Worm (Caenorhabditis elegans) whole organism, L4 larva: Measurements from ENCODE around the gene mnk-1.

ENCODE experiments used
- F37D6.2 ChIP-seq: sonication (generic microtip); optimal IDR thresholded peaks from 2 replicates; lab custom pipeline; 2016; ENCODE audit warnings: mild to moderate bottlenecking, missing genetic modification characterization, missing compliant biosample characterization
- F49E8.2 ChIP-seq: sonication (generic microtip); optimal IDR thresholded peaks from 2 replicates; lab custom pipeline; 2016; ENCODE audit warnings: missing compliant biosample characterization, mild to moderate bottlenecking, missing genetic modification characterization, borderline replicate concordance
- T20F7.1 ChIP-seq: fragments of 200-800 bp; sonication (Bioruptor generic); optimal IDR thresholded peaks from 2 replicates; lab custom pipeline; 2018; ENCODE audit warnings: mild to moderate bottlenecking, missing genetic modification characterization, missing compliant biosample characterization
- T26A8.4 ChIP-seq: fragments of 200-800 bp; sonication (Bioruptor generic); IDR thresholded peaks from 2 replicates; pipeline ENCODE4 v1.3.6; 2022; ENCODE audit warnings: missing genetic modification characterization, missing compliant biosample characterization
- Y75B8A.6 ChIP-seq: fragments of 200-800 bp; sonication (Bioruptor generic); IDR thresholded peaks from 2 replicates; pipeline ENCODE4 v1.3.6; 2022; ENCODE audit warnings: missing genetic modification reagents, missing genetic modification characterization, missing compliant biosample characterization
- ZK546.5 ChIP-seq, 2 experiments: sonication (generic microtip); optimal IDR thresholded peaks; 2 replicates each; lab custom pipeline; 2017; ENCODE audit warnings: missing biosample characterization in 2 of 2, missing genetic modification characterization in 2 of 2
- aha-1 ChIP-seq: fragments of 150-350 bp; peaks from one replicate; lab custom pipeline; 2014; ENCODE audit warnings: missing biosample characterization, missing genetic modification characterization
- aly-2 ChIP-seq: sonication (generic microtip); optimal IDR thresholded peaks from 2 replicates; lab custom pipeline; 2018; ENCODE audit warnings: missing biosample characterization, missing genetic modification characterization
- ceh-44 ChIP-seq: fragments of 200-800 bp; sonication (Bioruptor generic); IDR thresholded peaks from 2 replicates; pipeline ENCODE4 v1.3.6; 2022; ENCODE audit warnings: missing genetic modification reagents, missing genetic modification characterization, missing compliant biosample characterization
- daf-16 ChIP-seq, 3 experiments: sonication (generic microtip); optimal IDR thresholded peaks; 2 replicates each; lab custom pipeline; 2016 to 2017; ENCODE audit warnings: missing genetic modification characterization in 3 of 3, missing genetic modification reagents in 3 of 3, mild to moderate bottlenecking in 2 of 3, missing compliant biosample characterization in 2 of 3, missing biosample characterization in 1 of 3, moderate library complexity in 1 of 3
- daf-8 ChIP-seq: fragments of 200-800 bp; sonication (Bioruptor generic); IDR thresholded peaks from 2 replicates; pipeline ENCODE4 v1.3.6; 2022; ENCODE audit warnings: missing genetic modification characterization, missing compliant biosample characterization
- dmd-6 ChIP-seq: fragments of 200-800 bp; sonication (Bioruptor generic); IDR thresholded peaks from 2 replicates; pipeline ENCODE4 v1.3.6; 2022; ENCODE audit warnings: missing genetic modification reagents, missing genetic modification characterization, missing compliant biosample characterization
- dmd-9 ChIP-seq: fragments of 200-800 bp; sonication (Bioruptor generic); IDR thresholded peaks from 2 replicates; pipeline ENCODE4 v1.3.6; 2022; ENCODE audit warnings: missing genetic modification reagents, missing genetic modification characterization, missing compliant biosample characterization
- dpl-1 ChIP-seq: fragments of 150-350 bp; optimal IDR thresholded peaks from 2 replicates; lab custom pipeline; 2014; ENCODE audit warnings: missing biosample characterization, missing genetic modification reagents, missing genetic modification characterization
- duxl-1 ChIP-seq: sonication (generic microtip); optimal IDR thresholded peaks from 2 replicates; lab custom pipeline; 2016; ENCODE audit warnings: mild to moderate bottlenecking, missing genetic modification characterization, moderate library complexity, missing compliant biosample characterization; ENCODE audit not compliant: poor library complexity
- dve-1 ChIP-seq: sonication (generic microtip); optimal IDR thresholded peaks from 2 replicates; lab custom pipeline; 2017; ENCODE audit warnings: antibody characterized with exemption, mild to moderate bottlenecking, missing genetic modification characterization, missing compliant biosample characterization; ENCODE audit not compliant: insufficient read depth
- hlh-11 ChIP-seq: fragments of 200-800 bp; sonication (Bioruptor generic); optimal IDR thresholded peaks from 2 replicates; lab custom pipeline; 2018; ENCODE audit warnings: mild to moderate bottlenecking, missing genetic modification characterization, missing compliant biosample characterization
- hlh-30 ChIP-seq: sonication (generic microtip); optimal IDR thresholded peaks from 2 replicates; lab custom pipeline; 2017; ENCODE audit warnings: antibody characterized with exemption, mild to moderate bottlenecking, missing genetic modification characterization, missing compliant biosample characterization; ENCODE audit not compliant: insufficient read depth
- hmg-1.1 ChIP-seq: fragments of 200-800 bp; sonication (Bioruptor generic); IDR thresholded peaks from 2 replicates; pipeline ENCODE4 v1.3.6; 2022; ENCODE audit warnings: missing genetic modification reagents, missing genetic modification characterization, missing compliant biosample characterization
- jun-1 ChIP-seq: fragments of 150-350 bp; optimal IDR thresholded peaks from 2 replicates; lab custom pipeline; 2014; ENCODE audit warnings: missing biosample characterization, missing genetic modification reagents, missing genetic modification characterization
- lin-39 ChIP-seq: fragments of 150-350 bp; optimal IDR thresholded peaks from 2 replicates; lab custom pipeline; 2014; ENCODE audit warnings: missing biosample characterization, missing genetic modification reagents, missing genetic modification characterization
- madf-5 ChIP-seq, 2 experiments: fragments of 200-800 bp; sonication (Bioruptor generic); IDR thresholded peaks; 2 replicates each; pipeline ENCODE4 v1.3.6; 2022; ENCODE audit warnings: missing compliant biosample characterization in 2 of 2, missing genetic modification characterization in 2 of 2
- mep-1 ChIP-seq: fragments of 150-350 bp; sonication (generic microtip); optimal IDR thresholded peaks from 3 replicates; lab custom pipeline; 2014; ENCODE audit warnings: missing biosample characterization, missing genetic modification characterization
- mes-2 ChIP-seq: sonication (generic microtip); optimal IDR thresholded peaks from 2 replicates; lab custom pipeline; 2016; ENCODE audit warnings: missing genotype, mild to moderate bottlenecking, missing genetic modification characterization, missing compliant biosample characterization; ENCODE audit not compliant: poor library complexity, severe bottlenecking
- mxl-3 ChIP-seq: fragments of 200-800 bp; sonication (Bioruptor generic); optimal IDR thresholded peaks from 2 replicates; lab custom pipeline; 2018; ENCODE audit warnings: mild to moderate bottlenecking, missing genetic modification characterization, missing compliant biosample characterization
- nhr-102 ChIP-seq: sonication (generic microtip); optimal IDR thresholded peaks from 2 replicates; lab custom pipeline; 2016; ENCODE audit warnings: mild to moderate bottlenecking, missing genetic modification characterization, moderate library complexity, missing compliant biosample characterization
- nhr-11 ChIP-seq: fragments of 150-350 bp; optimal IDR thresholded peaks from 2 replicates; lab custom pipeline; 2014; ENCODE audit warnings: missing biosample characterization, missing genetic modification characterization
- nhr-111 ChIP-seq: fragments of 200-800 bp; sonication (Bioruptor generic); optimal IDR thresholded peaks from 2 replicates; lab custom pipeline; 2018; ENCODE audit warnings: mild to moderate bottlenecking, missing genetic modification characterization, missing compliant biosample characterization
- nhr-237 ChIP-seq: sonication (generic microtip); optimal IDR thresholded peaks from 2 replicates; lab custom pipeline; 2017; ENCODE audit warnings: missing biosample characterization, missing genetic modification characterization
- nhr-28 ChIP-seq: fragments of 150-350 bp; optimal IDR thresholded peaks from 2 replicates; lab custom pipeline; 2014; ENCODE audit warnings: missing biosample characterization, missing genetic modification characterization
- nhr-48 ChIP-seq: sonication (generic microtip); optimal IDR thresholded peaks from 2 replicates; lab custom pipeline; 2016; ENCODE audit warnings: mild to moderate bottlenecking, missing genetic modification characterization, missing compliant biosample characterization
- nhr-77 ChIP-seq: fragments of 150-350 bp; optimal IDR thresholded peaks from 2 replicates; lab custom pipeline; 2014; ENCODE audit warnings: missing biosample characterization, missing genetic modification characterization
- pha-4 ChIP-seq, 2 experiments: fragments of 150-350 bp in 1 of 2; fragments of 200-800 bp in 1 of 2; sonication (Bioruptor generic) in 1 of 2; IDR thresholded peaks in 1 of 2; optimal IDR thresholded peaks in 1 of 2; 2 replicates each; pipeline versions ENCODE4 v1.3.6 to Lab custom; 2014 to 2022; ENCODE audit warnings: missing genetic modification characterization in 2 of 2, missing genetic modification reagents in 2 of 2, missing biosample characterization in 1 of 2, missing compliant biosample characterization in 1 of 2
- pqm-1 ChIP-seq: sonication (generic microtip); optimal IDR thresholded peaks from 2 replicates; lab custom pipeline; 2017; ENCODE audit warnings: missing biosample characterization, missing genetic modification characterization
- rbr-2 ChIP-seq: sonication (generic microtip); optimal IDR thresholded peaks from 2 replicates; lab custom pipeline; 2016; ENCODE audit warnings: missing genotype, missing genetic modification characterization, missing compliant biosample characterization
- skn-1 ChIP-seq: fragments of 150-350 bp; optimal IDR thresholded peaks from 2 replicates; lab custom pipeline; 2014; ENCODE audit warnings: missing biosample characterization, missing genetic modification characterization
- snpc-4 ChIP-seq: fragments of 150-350 bp; optimal IDR thresholded peaks from 2 replicates; lab custom pipeline; 2014; ENCODE audit warnings: missing biosample characterization, missing genetic modification characterization
- unc-39 ChIP-seq: sonication (generic microtip); optimal IDR thresholded peaks from 2 replicates; lab custom pipeline; 2017; ENCODE audit warnings: missing biosample characterization, missing genetic modification characterization
- unc-62 ChIP-seq, 3 experiments: fragments of 150-350 bp in 1 of 3; sonication (generic microtip); optimal IDR thresholded peaks in 2 of 3; peaks in 1 of 3; 1 replicate in 1 of 3; 2 replicates in 2 of 3; lab custom pipeline; 2014 to 2017; ENCODE audit warnings: missing biosample characterization in 3 of 3, missing genetic modification characterization in 3 of 3, missing genetic modification reagents in 3 of 3, missing genotype in 1 of 3
- vab-7 ChIP-seq: fragments of 200-800 bp; sonication (Bioruptor generic); IDR thresholded peaks from 2 replicates; pipeline ENCODE4 v1.3.6; 2022; ENCODE audit warnings: missing genetic modification reagents, missing genetic modification characterization, missing compliant biosample characterization
- zfp-2 ChIP-seq: sonication (generic microtip); optimal IDR thresholded peaks from 2 replicates; lab custom pipeline; 2016; ENCODE audit warnings: mild to moderate bottlenecking, missing genetic modification characterization, missing compliant biosample characterization
- zip-11 ChIP-seq: fragments of 200-800 bp; sonication (Bioruptor generic); IDR thresholded peaks from 2 replicates; pipeline ENCODE4 v1.3.6; 2022; ENCODE audit warnings: missing genetic modification characterization, missing compliant biosample characterization
- ztf-11 ChIP-seq: fragments of 150-350 bp; optimal IDR thresholded peaks from 2 replicates; lab custom pipeline; 2014; ENCODE audit warnings: missing biosample characterization, missing genetic modification characterization

Gene mnk-1

ce11 chrII:10548778-10549671 is 5.8 kb downstream of the mnk-1 start (continued):
- TF ChIP-seq nhr-28 (peak; percentile 51), hmg-1.1 (GFP tag; lab: Robert Waterston, UW) (peak; percentile 88), snpc-4 (tag; lab: Kevin White, UChicago) (no peak), ZK546.5 (tag; optimal IDR thresholded peaks at IDR 0.05; lab: Kevin White, UChicago) (no peak), nhr-111 (no peak), pqm-1 (tag; lab: Kevin White, UChicago) (no peak), madf-5 (GFP tag; IDR thresholded peaks at IDR 0.05; lab: Robert Waterston, UW) (peak in 1 of 2 experiments; percentile 75; a peak in 1 of 4 replicates), vab-7 (GFP tag; lab: Robert Waterston, UW) (0 out of 2 replicates have a peak, but pooled peaks have one; percentile 20), zfp-2 (tag; lab: Kevin White, UChicago) (peak; percentile 1), mep-1 (tag; lab: Kevin White, UChicago) (peak; percentile 89), lin-39 (peak; percentile 76), duxl-1 (tag; lab: Kevin White, UChicago) (peak; percentile 4), T20F7.1 (peak; percentile 66), nhr-11 (peak; percentile 99), T26A8.4 (GFP tag; lab: Robert Waterston, UW) (peak; percentile 69), mes-2 (tag; lab: Kevin White, UChicago) (peak; percentile 78), Y75B8A.6 (no peak), mxl-3 (GFP tag; lab: Kevin White, UChicago) (peak; percentile 85), F37D6.2 (tag; lab: Kevin White, UChicago) (peak; percentile 61), aha-1 (peak; percentile 100), hlh-11 (peak; percentile 82), nhr-237 (no peak), dpl-1 (GFP tag; lab: Kevin White, UChicago) (peak; percentile 48), dmd-6 (peak; percentile 76), nhr-48 (tag; lab: Kevin White, UChicago) (peak; percentile 74), dve-1 (tag; lab: Kevin White, UChicago) (peak; percentile 71), rbr-2 (tag; lab: Kevin White, UChicago) (peak; percentile 91), unc-39 (tag; lab: Kevin White, UChicago) (no peak), unc-62 (GFP tag; optimal IDR thresholded peaks at IDR 0.05 in 1 of 2; lab: Kevin White, UChicago) (peak in 1 of 2 experiments; percentile 99), unc-62 (tag; optimal IDR thresholded peaks at IDR 0.05; lab: Kevin White, UChicago) (no peak), ceh-44 (GFP tag; lab: Robert Waterston, UW) (0 out of 2 replicates have a peak, but pooled peaks have one; percentile 29), jun-1 (peak; percentile 38), dmd-9 (GFP tag; lab: Robert Waterston, UW) (0 out of 2 replicates have a peak, but pooled peaks have one; percentile 59)

DNA sequence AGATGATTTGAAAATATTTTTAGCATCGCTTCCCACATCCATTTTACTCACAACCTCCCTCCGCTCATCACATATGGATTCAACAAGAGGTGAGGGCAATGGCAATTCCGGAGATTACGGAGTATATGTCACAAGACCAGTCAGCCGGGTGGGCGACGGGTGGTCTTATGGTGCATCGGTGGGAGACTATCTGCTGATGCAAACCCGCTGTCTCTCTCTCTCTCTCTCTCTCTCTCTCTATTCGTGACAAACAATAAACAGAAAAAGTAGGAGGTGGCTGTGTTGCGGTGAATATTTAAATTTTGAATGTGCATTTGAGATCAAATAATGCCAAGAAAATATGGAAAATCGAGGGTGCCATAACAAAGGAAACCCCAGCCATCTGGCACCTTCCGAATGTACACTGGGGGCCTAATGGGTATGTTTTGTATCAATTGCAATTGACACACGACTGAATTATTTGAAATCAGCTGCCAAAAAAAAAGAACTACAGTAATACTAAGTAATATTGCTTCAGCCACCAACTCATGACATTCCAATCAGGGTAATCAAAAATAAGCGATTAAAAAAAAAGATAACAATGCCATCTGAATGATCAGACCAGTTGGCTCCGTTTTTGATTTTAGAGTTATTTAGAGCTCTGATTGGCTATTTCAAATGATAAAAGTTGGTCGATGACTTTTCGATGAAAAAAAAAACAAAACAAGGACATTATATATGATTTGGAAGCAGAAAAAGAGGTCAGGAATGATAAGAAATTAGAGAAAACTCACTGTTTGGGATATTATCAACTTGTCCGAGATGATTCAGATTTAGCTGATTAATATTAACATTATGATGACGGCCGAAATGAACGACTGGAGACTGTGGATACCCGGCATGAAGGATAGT is 6.8 kb downstream of the mnk-1 start:
- TF ChIP-seq skn-1 (tag; lab: Kevin White, UChicago) (no peak), daf-16 (GFP tag; optimal IDR thresholded peaks at IDR 0.05; lab: Kevin White, UChicago) (no peak), daf-16 (tag; optimal IDR thresholded peaks at IDR 0.05; lab: Kevin White, UChicago) (peak; percentile 14), dmd-9 (GFP tag; lab: Robert Waterston, UW) (no peak), jun-1 (no peak), dpl-1 (GFP tag; lab: Kevin White, UChicago) (no peak), aha-1 (peak; percentile 98), pha-4 (GFP tag; IDR thresholded peaks at IDR 0.05; lab: Robert Waterston, UW) (no peak), pha-4 (tag; optimal IDR thresholded peaks at IDR 0.05; lab: Kevin White, UChicago) (no peak), snpc-4 (tag; lab: Kevin White, UChicago) (no peak), mep-1 (tag; lab: Kevin White, UChicago) (peak; percentile 34), F37D6.2 (tag; lab: Kevin White, UChicago) (no peak), zip-11 (GFP tag; lab: Robert Waterston, UW) (0 out of 2 replicates have a peak, but pooled peaks have one; percentile 15), nhr-102 (no peak), ztf-11 (tag; lab: Kevin White, UChicago) (no peak), F49E8.2 (tag; lab: Kevin White, UChicago) (no peak), nhr-28 (peak; percentile 50), madf-5 (GFP tag; IDR thresholded peaks at IDR 0.05; lab: Robert Waterston, UW) (peak in 1 of 2 experiments; percentile 2; a peak in 1 of 4 replicates), mxl-3 (GFP tag; lab: Kevin White, UChicago) (no peak), hlh-30 (tag; lab: Kevin White, UChicago) (peak; percentile 91), daf-8 (no peak), vab-7 (GFP tag; lab: Robert Waterston, UW) (peak; percentile 53; the same call in 1 of the 2 replicates), aly-2 (no peak), nhr-77 (tag; lab: Kevin White, UChicago) (no peak)
